Worm (Caenorhabditis elegans): ENCODE results near the gene tbb-4.

DNA sequence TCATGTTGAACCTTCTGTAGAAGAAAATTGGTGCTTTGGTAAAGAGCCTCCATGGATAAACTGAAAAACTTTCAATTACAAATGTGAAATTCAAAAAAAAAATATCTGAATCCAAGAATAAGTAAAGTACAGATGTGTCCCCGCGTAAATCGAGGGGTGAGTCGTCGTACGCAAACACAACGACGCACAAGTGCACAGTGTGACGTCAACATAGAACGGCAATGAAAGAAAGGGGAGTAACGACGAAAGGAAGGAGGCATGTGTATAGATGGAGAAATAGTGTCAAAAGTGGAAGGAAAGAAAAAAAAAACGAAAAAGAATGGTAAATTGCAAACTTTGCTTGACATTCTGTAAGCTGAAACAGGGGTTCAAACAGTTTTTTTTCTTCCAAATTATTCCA, 4.8 kb upstream of the tbb-4 start, which contains the start of gene memb-1:
- TF ChIP-seq nhr-11 (tag; optimal IDR thresholded peaks at IDR 0.05), result no peak
- TF ChIP-seq unc-39 (tag; optimal IDR thresholded peaks at IDR 0.05), result no peak
- TF ChIP-seq unc-62 (GFP tag; optimal IDR thresholded peaks at IDR 0.05), result no peak
